Worm (Caenorhabditis elegans) whole organism, L4 larva: ENCODE data around the gene B0302.5.

Experiments
- D1046.2 ChIP-seq: fragments of 200-800 bp; sonication (Bioruptor generic); IDR thresholded peaks from 2 replicates; pipeline ENCODE4 v1.3.6; 2022; ENCODE audit warnings: missing genetic modification characterization, missing compliant biosample characterization
- F44E2.7 ChIP-seq: fragments of 200-800 bp; sonication (Bioruptor generic); IDR thresholded peaks from 2 replicates; pipeline ENCODE4 v2.1.2; 2022; ENCODE audit warnings: missing genetic modification characterization, missing compliant biosample characterization
- ceh-20 ChIP-seq: fragments of 200-800 bp; sonication (Bioruptor generic); IDR thresholded peaks from 2 replicates; pipeline ENCODE4 v1.3.6; 2022; ENCODE audit warnings: missing genetic modification reagents, missing genetic modification characterization, missing compliant biosample characterization
- ceh-28 ChIP-seq: fragments of 150-350 bp; optimal IDR thresholded peaks from 2 replicates; lab custom pipeline; 2014; ENCODE audit warnings: missing biosample characterization, missing genetic modification reagents, missing genetic modification characterization
- ceh-82 ChIP-seq: sonication (generic microtip); optimal IDR thresholded peaks from 2 replicates; lab custom pipeline; 2017; ENCODE audit warnings: missing biosample characterization, missing genetic modification characterization
- ces-1 ChIP-seq: fragments of 150-350 bp; sonication (generic microtip); optimal IDR thresholded peaks from 4 replicates; lab custom pipeline; 2014; ENCODE audit warnings: missing biosample characterization, missing genetic modification reagents, missing genetic modification characterization
- cey-2 ChIP-seq: sonication (generic microtip); optimal IDR thresholded peaks from 3 replicates; lab custom pipeline; 2017; ENCODE audit warnings: missing genetic modification characterization, mild to moderate bottlenecking, missing compliant biosample characterization, antibody characterized with exemption, borderline replicate concordance; ENCODE audit not compliant: insufficient read depth
- ctbp-1 ChIP-seq: fragments of 200-800 bp; sonication (Bioruptor generic); IDR thresholded peaks from 2 replicates; pipeline ENCODE4 v1.3.6; 2022; ENCODE audit warnings: missing genetic modification reagents, missing genetic modification characterization, missing compliant biosample characterization
- daf-12 ChIP-seq: fragments of 150-350 bp; optimal IDR thresholded peaks from 2 replicates; lab custom pipeline; 2014; ENCODE audit warnings: missing biosample characterization, missing genetic modification reagents, missing genetic modification characterization
- daf-16 ChIP-seq, 3 experiments: sonication (generic microtip); optimal IDR thresholded peaks; 2 replicates each; lab custom pipeline; 2016 to 2017; ENCODE audit warnings: missing genetic modification characterization in 3 of 3, missing genetic modification reagents in 3 of 3, mild to moderate bottlenecking in 2 of 3, missing compliant biosample characterization in 2 of 3, missing biosample characterization in 1 of 3, moderate library complexity in 1 of 3
- daf-8 ChIP-seq: fragments of 200-800 bp; sonication (Bioruptor generic); IDR thresholded peaks from 2 replicates; pipeline ENCODE4 v1.3.6; 2022; ENCODE audit warnings: missing genetic modification characterization, missing compliant biosample characterization
- dmd-6 ChIP-seq: fragments of 200-800 bp; sonication (Bioruptor generic); IDR thresholded peaks from 2 replicates; pipeline ENCODE4 v1.3.6; 2022; ENCODE audit warnings: missing genetic modification reagents, missing genetic modification characterization, missing compliant biosample characterization
- dve-1 ChIP-seq: sonication (generic microtip); optimal IDR thresholded peaks from 2 replicates; lab custom pipeline; 2017; ENCODE audit warnings: antibody characterized with exemption, mild to moderate bottlenecking, missing genetic modification characterization, missing compliant biosample characterization; ENCODE audit not compliant: insufficient read depth
- hlh-11 ChIP-seq: fragments of 200-800 bp; sonication (Bioruptor generic); optimal IDR thresholded peaks from 2 replicates; lab custom pipeline; 2018; ENCODE audit warnings: mild to moderate bottlenecking, missing genetic modification characterization, missing compliant biosample characterization
- hlh-30 ChIP-seq: sonication (generic microtip); optimal IDR thresholded peaks from 2 replicates; lab custom pipeline; 2017; ENCODE audit warnings: antibody characterized with exemption, mild to moderate bottlenecking, missing genetic modification characterization, missing compliant biosample characterization; ENCODE audit not compliant: insufficient read depth
- lin-1 ChIP-seq: fragments of 200-800 bp; sonication (Bioruptor generic); IDR thresholded peaks from 2 replicates; pipeline ENCODE4 v1.3.6; 2022; ENCODE audit warnings: missing genetic modification reagents, missing genetic modification characterization, missing compliant biosample characterization
- lin-29 ChIP-seq: fragments of 200-800 bp; sonication (Bioruptor generic); IDR thresholded peaks from 2 replicates; pipeline ENCODE4 v1.3.6; 2022; ENCODE audit warnings: missing genetic modification reagents, missing genetic modification characterization, missing compliant biosample characterization
- lin-38 ChIP-seq: fragments of 200-800 bp; sonication (Bioruptor generic); IDR thresholded peaks from 2 replicates; pipeline ENCODE4 v1.3.6; 2022; ENCODE audit warnings: missing genetic modification reagents, missing genetic modification characterization, missing compliant biosample characterization
- lin-39 ChIP-seq: fragments of 150-350 bp; optimal IDR thresholded peaks from 2 replicates; lab custom pipeline; 2014; ENCODE audit warnings: missing biosample characterization, missing genetic modification reagents, missing genetic modification characterization
- lsy-2 ChIP-seq, 2 experiments: fragments of 150-350 bp in 1 of 2; sonication (generic microtip) in 1 of 2; optimal IDR thresholded peaks; 2 replicates each; lab custom pipeline; 2014 to 2017; ENCODE audit warnings: missing biosample characterization in 2 of 2, missing genetic modification characterization in 2 of 2
- madf-9 ChIP-seq: fragments of 200-800 bp; sonication (Bioruptor generic); conservative IDR thresholded peaks from 2 replicates; pipeline ENCODE4 v1.3.6; 2022; ENCODE audit warnings: missing genetic modification reagents, missing genetic modification characterization, missing compliant biosample characterization
- mdl-1 ChIP-seq, 2 experiments: fragments of 150-350 bp in 1 of 2; sonication (generic microtip) in 1 of 2; optimal IDR thresholded peaks; 2 replicates each; lab custom pipeline; 2014 to 2017; ENCODE audit warnings: missing biosample characterization in 2 of 2, missing genetic modification characterization in 2 of 2
- mep-1 ChIP-seq: fragments of 150-350 bp; sonication (generic microtip); optimal IDR thresholded peaks from 3 replicates; lab custom pipeline; 2014; ENCODE audit warnings: missing biosample characterization, missing genetic modification characterization
- mes-2 ChIP-seq: sonication (generic microtip); optimal IDR thresholded peaks from 2 replicates; lab custom pipeline; 2016; ENCODE audit warnings: missing genotype, mild to moderate bottlenecking, missing genetic modification characterization, missing compliant biosample characterization; ENCODE audit not compliant: poor library complexity, severe bottlenecking
- mxl-3 ChIP-seq: fragments of 200-800 bp; sonication (Bioruptor generic); optimal IDR thresholded peaks from 2 replicates; lab custom pipeline; 2018; ENCODE audit warnings: mild to moderate bottlenecking, missing genetic modification characterization, missing compliant biosample characterization
- nhr-10 ChIP-seq: fragments of 150-350 bp; optimal IDR thresholded peaks from 2 replicates; lab custom pipeline; 2014; ENCODE audit warnings: missing biosample characterization, missing genetic modification characterization
- nhr-11 ChIP-seq: fragments of 150-350 bp; optimal IDR thresholded peaks from 2 replicates; lab custom pipeline; 2014; ENCODE audit warnings: missing biosample characterization, missing genetic modification characterization
- nhr-111 ChIP-seq: fragments of 200-800 bp; sonication (Bioruptor generic); optimal IDR thresholded peaks from 2 replicates; lab custom pipeline; 2018; ENCODE audit warnings: mild to moderate bottlenecking, missing genetic modification characterization, missing compliant biosample characterization
- nhr-28 ChIP-seq: fragments of 150-350 bp; optimal IDR thresholded peaks from 2 replicates; lab custom pipeline; 2014; ENCODE audit warnings: missing biosample characterization, missing genetic modification characterization
- nhr-48 ChIP-seq: sonication (generic microtip); optimal IDR thresholded peaks from 2 replicates; lab custom pipeline; 2016; ENCODE audit warnings: mild to moderate bottlenecking, missing genetic modification characterization, missing compliant biosample characterization
- pha-4 ChIP-seq, 2 experiments: fragments of 150-350 bp in 1 of 2; fragments of 200-800 bp in 1 of 2; sonication (Bioruptor generic) in 1 of 2; IDR thresholded peaks in 1 of 2; optimal IDR thresholded peaks in 1 of 2; 2 replicates each; pipeline versions ENCODE4 v1.3.6 to Lab custom; 2014 to 2022; ENCODE audit warnings: missing genetic modification characterization in 2 of 2, missing genetic modification reagents in 2 of 2, missing biosample characterization in 1 of 2, missing compliant biosample characterization in 1 of 2
- php-3 ChIP-seq: fragments of 200-800 bp; sonication (Bioruptor generic); IDR thresholded peaks from 2 replicates; pipeline ENCODE4 v1.3.6; 2022; ENCODE audit warnings: missing genetic modification reagents, missing genetic modification characterization, missing compliant biosample characterization
- pqm-1 ChIP-seq: sonication (generic microtip); optimal IDR thresholded peaks from 2 replicates; lab custom pipeline; 2017; ENCODE audit warnings: missing biosample characterization, missing genetic modification characterization
- set-16 ChIP-seq: fragments of 200-800 bp; sonication (Bioruptor generic); IDR thresholded peaks from 2 replicates; pipeline ENCODE4 v1.3.6; 2022; ENCODE audit warnings: missing genetic modification reagents, missing genetic modification characterization, missing compliant biosample characterization
- skn-1 ChIP-seq: fragments of 150-350 bp; optimal IDR thresholded peaks from 2 replicates; lab custom pipeline; 2014; ENCODE audit warnings: missing biosample characterization, missing genetic modification characterization
- snpc-1.2 ChIP-seq: fragments of 200-800 bp; sonication (Bioruptor generic); IDR thresholded peaks from 2 replicates; pipeline ENCODE4 v1.3.6; 2022; ENCODE audit warnings: missing genetic modification reagents, missing genetic modification characterization, missing compliant biosample characterization
- tra-1 ChIP-seq: fragments of 200-800 bp; sonication (Bioruptor generic); IDR thresholded peaks from 2 replicates; pipeline ENCODE4 v1.3.6; 2022; ENCODE audit warnings: missing genetic modification reagents, missing genetic modification characterization, missing compliant biosample characterization
- unc-39 ChIP-seq: sonication (generic microtip); optimal IDR thresholded peaks from 2 replicates; lab custom pipeline; 2017; ENCODE audit warnings: missing biosample characterization, missing genetic modification characterization
- unc-62 ChIP-seq, 3 experiments: fragments of 150-350 bp in 1 of 3; sonication (generic microtip); optimal IDR thresholded peaks in 2 of 3; peaks in 1 of 3; 1 replicate in 1 of 3; 2 replicates in 2 of 3; lab custom pipeline; 2014 to 2017; ENCODE audit warnings: missing biosample characterization in 3 of 3, missing genetic modification characterization in 3 of 3, missing genetic modification reagents in 3 of 3, missing genotype in 1 of 3
- vab-7 ChIP-seq: fragments of 200-800 bp; sonication (Bioruptor generic); IDR thresholded peaks from 2 replicates; pipeline ENCODE4 v1.3.6; 2022; ENCODE audit warnings: missing genetic modification reagents, missing genetic modification characterization, missing compliant biosample characterization
- ztf-7 ChIP-seq: fragments of 150-350 bp; optimal IDR thresholded peaks from 2 replicates; lab custom pipeline; 2014; ENCODE audit warnings: missing biosample characterization, missing genetic modification characterization

Gene B0302.5

ce11 chrX:17217050-17217813, 22.3 kb upstream of the B0302.5 start, which contains the start of gene acdh-7:
TSS of gene acdh-7 (minus strand) at chrX:17217105.
- TF ChIP-seq daf-16 (GFP tag; optimal IDR thresholded peaks at IDR 0.05; lab: Kevin White, UChicago) (peak in 1 of 2 experiments; percentile 21), daf-16 (tag; optimal IDR thresholded peaks at IDR 0.05; lab: Kevin White, UChicago) (peak; percentile 87), snpc-1.2 (GFP tag; lab: Robert Waterston, UW) (no peak), mes-2 (tag; lab: Kevin White, UChicago) (peak; percentile 37), hlh-11 (peak; percentile 69), madf-9 (no peak), mdl-1 (tag; optimal IDR thresholded peaks at IDR 0.05; lab: Kevin White, UChicago) (peak in 1 of 2 experiments; percentile 62), mxl-3 (GFP tag; lab: Kevin White, UChicago) (peak; percentile 57), ces-1 (no peak), dve-1 (tag; lab: Kevin White, UChicago) (peak; percentile 66), pqm-1 (tag; lab: Kevin White, UChicago) (peak; percentile 29), ceh-28 (tag; lab: Kevin White, UChicago) (peak; percentile 44), nhr-28 (tag; lab: Kevin White, UChicago) (peak; percentile 73)

- TF ChIP-seq lin-39 (tag; lab: Kevin White, UChicago), result no peak
- TF ChIP-seq hlh-30 (tag; lab: Kevin White, UChicago), result peak; percentile 63
- TF ChIP-seq F44E2.7 (GFP tag; lab: Robert Waterston, UW), result no peak
- TF ChIP-seq pqm-1 (tag; lab: Kevin White, UChicago), result peak; percentile 50
- no peak for TF ChIP-seq skn-1
- TF ChIP-seq ztf-7 (tag; lab: Kevin White, UChicago), result no peak
- no peak for TF ChIP-seq daf-16 (GFP tag; optimal IDR thresholded peaks at IDR 0.05; lab: Kevin White, UChicago)
- peak; percentile 43 for TF ChIP-seq daf-16 (tag; optimal IDR thresholded peaks at IDR 0.05; lab: Kevin White, UChicago)
- no peak for TF ChIP-seq ceh-20
- TF ChIP-seq ctbp-1 (GFP tag; lab: Robert Waterston, UW), result no peak
- no peak for TF ChIP-seq nhr-111 (GFP tag; lab: Kevin White, UChicago)
- TF ChIP-seq unc-39, result no peak
- no peak for TF ChIP-seq ceh-82 (tag; lab: Kevin White, UChicago)
- TF ChIP-seq lin-29 (GFP tag; lab: Robert Waterston, UW), result no peak
- TF ChIP-seq set-16 (GFP tag; lab: Robert Waterston, UW), result no peak
- TF ChIP-seq tra-1 (GFP tag; lab: Robert Waterston, UW), result 0 out of 2 replicates have a peak, but pooled peaks have one; percentile 30
- peak; percentile 63 for TF ChIP-seq hlh-11
- TF ChIP-seq lin-38, result no peak
- TF ChIP-seq cey-2 (tag; lab: Kevin White, UChicago), result no peak
- peak; percentile 92 for TF ChIP-seq nhr-28 (tag; lab: Kevin White, UChicago)
- peak; percentile 43 for TF ChIP-seq nhr-10
- TF ChIP-seq mdl-1 (tag; optimal IDR thresholded peaks at IDR 0.05; lab: Kevin White, UChicago), result peak; percentile 71 to 88
- peak; percentile 86 for TF ChIP-seq nhr-11
- TF ChIP-seq php-3 (GFP tag; lab: Robert Waterston, UW), result no peak
- no peak for TF ChIP-seq daf-12 (tag; lab: Kevin White, UChicago)
- TF ChIP-seq unc-62 (GFP tag; optimal IDR thresholded peaks at IDR 0.05 in 1 of 2; lab: Kevin White, UChicago), result no peak
- no peak for TF ChIP-seq unc-62 (tag; optimal IDR thresholded peaks at IDR 0.05; lab: Kevin White, UChicago)
- peak; percentile 4; the same call in 1 of the 2 replicates for TF ChIP-seq pha-4 (GFP tag; IDR thresholded peaks at IDR 0.05; lab: Robert Waterston, UW)
- TF ChIP-seq pha-4 (tag; optimal IDR thresholded peaks at IDR 0.05; lab: Kevin White, UChicago), result no peak
- TF ChIP-seq mxl-3 (GFP tag; lab: Kevin White, UChicago), result peak; percentile 79
- TF ChIP-seq mep-1 (tag; lab: Kevin White, UChicago), result peak; percentile 11
- peak; percentile 0 for TF ChIP-seq mes-2 (tag; lab: Kevin White, UChicago)
- 0 out of 2 replicates have a peak, but pooled peaks have one; percentile 16 for TF ChIP-seq lin-1 (GFP tag; lab: Robert Waterston, UW)
- no peak for TF ChIP-seq daf-8
- peak; percentile 58 for TF ChIP-seq dmd-6
- peak; percentile 4 for TF ChIP-seq nhr-48 (tag; lab: Kevin White, UChicago)
- peak; percentile 50 for TF ChIP-seq dve-1 (tag; lab: Kevin White, UChicago)
- peak in 1 of 2 experiments; percentile 39 for TF ChIP-seq lsy-2 (tag; optimal IDR thresholded peaks at IDR 0.05; lab: Kevin White, UChicago)
- TF ChIP-seq D1046.2 (GFP tag; lab: Robert Waterston, UW), result no peak
- no peak for TF ChIP-seq vab-7 (GFP tag; lab: Robert Waterston, UW)
These were observed 21.2 kb upstream of the B0302.5 start for ce11 chrX:17216178-17216577.
